Worm (Caenorhabditis elegans) whole organism, early embryonic: ENCODE measurements around the gene npr-12.

Source experiments
- B0310.2 ChIP-seq: sonication (generic microtip); optimal IDR thresholded peaks from 2 replicates; lab custom pipeline; 2016; ENCODE audit warnings: mild to moderate bottlenecking, missing genetic modification characterization, missing compliant biosample characterization
- F13C5.2 ChIP-seq: sonication (generic microtip); optimal IDR thresholded peaks from 2 replicates; lab custom pipeline; 2017; ENCODE audit warnings: mild to moderate bottlenecking, missing genetic modification characterization, inconsistent platforms, missing compliant biosample characterization
- aly-1 ChIP-seq: sonication (generic microtip); optimal IDR thresholded peaks from 2 replicates; lab custom pipeline; 2016; ENCODE audit warnings: missing genetic modification characterization, missing compliant biosample characterization
- ama-1 ChIP-seq: fragments of 150-350 bp; optimal IDR thresholded peaks from 2 replicates; lab custom pipeline; 2014
- ceh-36 ChIP-seq: sonication (generic microtip); optimal IDR thresholded peaks from 2 replicates; lab custom pipeline; 2016; ENCODE audit warnings: missing genetic modification characterization, inconsistent platforms, missing compliant biosample characterization
- ets-7 ChIP-seq: sonication (generic microtip); optimal IDR thresholded peaks from 2 replicates; lab custom pipeline; 2016; ENCODE audit warnings: missing genotype, missing genetic modification characterization, missing compliant biosample characterization
- flt-1 ChIP-seq: fragments of 200-800 bp; sonication (Bioruptor generic); IDR thresholded peaks from 2 replicates; pipeline ENCODE4 v1.3.6; 2022; ENCODE audit warnings: missing genetic modification characterization, missing compliant biosample characterization
- hmbx-1 ChIP-seq: sonication (generic microtip); optimal IDR thresholded peaks from 2 replicates; lab custom pipeline; 2016; ENCODE audit warnings: mild to moderate bottlenecking, missing genetic modification characterization, missing compliant biosample characterization
- hnd-1 ChIP-seq: sonication (generic microtip); optimal IDR thresholded peaks from 2 replicates; lab custom pipeline; 2016; ENCODE audit warnings: missing genetic modification characterization, missing compliant biosample characterization
- pes-1 ChIP-seq: fragments of 200-800 bp; sonication (Bioruptor generic); IDR thresholded peaks from 2 replicates; pipeline ENCODE4 v1.3.6; 2022; ENCODE audit warnings: missing genetic modification reagents, missing genetic modification characterization, missing compliant biosample characterization
- scrt-1 ChIP-seq: fragments of 200-800 bp; sonication (Bioruptor generic); IDR thresholded peaks from 2 replicates; pipeline ENCODE4 v1.3.6; 2022; ENCODE audit warnings: missing genetic modification characterization, missing compliant biosample characterization
- sea-1 ChIP-seq: fragments of 200-800 bp; sonication (Bioruptor generic); conservative IDR thresholded peaks from 2 replicates; pipeline ENCODE4 v1.3.6; 2022; ENCODE audit warnings: missing genetic modification characterization, missing compliant biosample characterization
- tbx-37 ChIP-seq: fragments of 200-800 bp; sonication (Bioruptor generic); conservative IDR thresholded peaks from 2 replicates; pipeline ENCODE4 v1.3.6; 2022; ENCODE audit warnings: missing genetic modification reagents, missing genetic modification characterization, missing compliant biosample characterization
- tra-4 ChIP-seq: sonication (generic microtip); optimal IDR thresholded peaks from 2 replicates; lab custom pipeline; 2017; ENCODE audit warnings: missing genetic modification characterization, missing compliant biosample characterization

- TF ChIP-seq scrt-1 (GFP tag; lab: Robert Waterston, UW) (no peak), B0310.2 (tag; lab: Kevin White, UChicago) (no peak), flt-1 (no peak), ama-1 (lab: Kevin White, UChicago) (no peak), tra-4 (tag; lab: Kevin White, UChicago) (no peak), aly-1 (tag; lab: Kevin White, UChicago) (no peak), pes-1 (GFP tag; lab: Robert Waterston, UW) (no peak), ceh-36 (no peak), hmbx-1 (tag; lab: Kevin White, UChicago) (no peak), sea-1 (no peak), hnd-1 (tag; lab: Kevin White, UChicago) (no peak), F13C5.2 (no peak), ets-7 (tag; lab: Kevin White, UChicago) (no peak), tbx-37 (GFP tag; lab: Robert Waterston, UW) (no peak)
Measured at ce11 chrIV:6974162-6974938, 36.9 kb upstream of the npr-12 start.
